Worm (Caenorhabditis elegans) whole organism, late embryonic: ENCODE measurements around the gene srx-78.

Experiments
- ahr-1 ChIP-seq: sonication (generic microtip); optimal IDR thresholded peaks from 2 replicates; lab custom pipeline; 2016; ENCODE audit warnings: missing genetic modification characterization, missing compliant biosample characterization
- ama-1 ChIP-seq: fragments of 150-350 bp; optimal IDR thresholded peaks from 2 replicates; lab custom pipeline; 2014
- ceh-2 ChIP-seq: sonication (generic microtip); optimal IDR thresholded peaks from 2 replicates; lab custom pipeline; 2016; ENCODE audit warnings: missing genotype, missing genetic modification characterization, missing compliant biosample characterization
- ets-4 ChIP-seq: sonication (generic microtip); optimal IDR thresholded peaks from 2 replicates; lab custom pipeline; 2016; ENCODE audit warnings: missing genetic modification characterization, missing compliant biosample characterization
- fkh-10 ChIP-seq: fragments of 150-350 bp; optimal IDR thresholded peaks from 2 replicates; lab custom pipeline; 2014; ENCODE audit warnings: missing biosample characterization, missing genetic modification reagents, missing genetic modification characterization
- nfya-1 ChIP-seq: sonication (generic microtip); optimal IDR thresholded peaks from 2 replicates; lab custom pipeline; 2017; ENCODE audit warnings: missing genetic modification characterization, mild to moderate bottlenecking, missing compliant biosample characterization, antibody characterized with exemption, moderate library complexity
- nhr-11 ChIP-seq: fragments of 150-350 bp; optimal IDR thresholded peaks from 2 replicates; lab custom pipeline; 2014; ENCODE audit warnings: missing biosample characterization, missing genetic modification characterization
- nhr-232 ChIP-seq: sonication (generic microtip); optimal IDR thresholded peaks from 2 replicates; lab custom pipeline; 2016; ENCODE audit warnings: missing genetic modification characterization, missing compliant biosample characterization
- pha-4 ChIP-seq: fragments of 150-350 bp; optimal IDR thresholded peaks from 2 replicates; lab custom pipeline; 2018; ENCODE audit warnings: missing biosample characterization, missing genetic modification reagents, missing genetic modification characterization
- ref-2 ChIP-seq: sonication (generic microtip); optimal IDR thresholded peaks from 2 replicates; lab custom pipeline; 2016; ENCODE audit warnings: missing genetic modification characterization, missing compliant biosample characterization
- rnt-1 ChIP-seq: sonication (generic microtip); optimal IDR thresholded peaks from 2 replicates; lab custom pipeline; 2016; ENCODE audit warnings: missing genetic modification characterization, missing compliant biosample characterization
- unc-42 ChIP-seq: sonication (generic microtip); optimal IDR thresholded peaks from 2 replicates; lab custom pipeline; 2016; ENCODE audit warnings: missing genotype, missing genetic modification characterization, missing compliant biosample characterization

ce11 chrV:15089438-15089837 is 5.4 kb upstream of the srx-78 start, which contains the start of the genes C01G10.5 and C01G10.4:
- TF ChIP-seq rnt-1 (tag; lab: Kevin White, UChicago) (no peak), unc-42 (no peak), fkh-10 (GFP tag; lab: Kevin White, UChicago) (no peak), ceh-2 (tag; lab: Kevin White, UChicago) (no peak), ref-2 (tag; lab: Kevin White, UChicago) (no peak), ama-1 (lab: Kevin White, UChicago) (no peak), pha-4 (no peak), nhr-11 (tag; lab: Kevin White, UChicago) (no peak), ets-4 (tag; lab: Kevin White, UChicago) (no peak), nhr-232 (tag; lab: Kevin White, UChicago) (no peak), nfya-1 (tag; lab: Kevin White, UChicago) (no peak), ahr-1 (tag; lab: Kevin White, UChicago) (no peak)
